Worm (Caenorhabditis elegans) whole organism, dauer: ENCODE data around the gene D1044.4.

Source experiments
- unc-62 ChIP-seq: sonication (generic microtip); optimal IDR thresholded peaks from 2 replicates; lab custom pipeline; 2017; ENCODE audit warnings: missing biosample characterization, missing genetic modification reagents, missing genetic modification characterization

D1044.4 gene

DNA sequence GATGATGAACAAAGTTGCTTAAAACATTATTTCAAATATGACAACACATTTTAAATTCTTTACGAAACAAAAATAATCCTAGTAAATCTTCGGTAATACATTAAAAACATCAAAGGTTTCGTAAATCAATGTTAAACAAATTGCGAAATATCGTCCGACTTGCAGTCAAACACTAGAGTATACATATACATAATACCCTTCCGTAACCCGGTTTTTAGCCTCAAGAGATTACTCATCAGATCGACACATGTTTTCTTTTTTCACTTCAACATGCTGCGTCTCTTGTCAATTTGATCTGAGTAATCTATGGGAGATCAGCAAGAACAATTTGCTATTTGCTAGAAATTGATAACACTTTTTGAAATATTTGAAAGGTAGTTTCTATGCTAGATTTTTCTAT lies 24.5 kb upstream of the D1044.4 start:
- no peak for TF ChIP-seq unc-62 (GFP tag; lab: Kevin White, UChicago)

DNA sequence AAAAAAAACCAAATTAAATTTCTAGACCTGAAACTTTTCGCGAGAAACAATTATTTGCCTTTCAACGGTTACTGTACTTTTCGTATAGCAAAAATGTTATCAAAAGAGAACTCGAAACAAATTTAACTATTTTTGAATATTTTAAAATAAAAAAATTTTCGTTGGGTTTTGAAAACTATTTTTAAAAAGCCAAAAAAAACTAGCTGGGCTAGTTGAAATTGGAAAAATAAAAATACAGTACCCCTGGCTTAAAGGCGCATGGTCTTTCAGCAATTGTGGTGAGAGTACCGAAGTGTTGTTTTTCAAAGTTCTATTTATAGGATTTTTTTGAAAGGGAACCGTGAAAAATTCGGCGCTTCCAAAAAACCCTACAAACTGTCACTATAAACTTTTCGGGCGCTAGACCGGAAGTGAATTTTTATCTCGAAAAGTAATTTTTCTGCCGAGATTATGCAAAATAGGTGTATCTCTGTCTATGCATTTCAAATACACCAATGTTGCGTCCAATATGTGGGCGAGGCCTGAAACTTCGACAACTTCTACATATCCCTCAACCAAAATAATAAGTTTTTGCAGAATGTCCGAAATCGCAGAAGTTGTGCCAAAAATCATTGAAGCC lies 22.0 kb upstream of the D1044.4 start, which contains the start of gene D1044.1:
TSS of gene D1044.1 (plus strand) at position 569 of the 619 bp plus-strand sequence.
- no peak for TF ChIP-seq unc-62 (GFP tag; lab: Kevin White, UChicago)

DNA sequence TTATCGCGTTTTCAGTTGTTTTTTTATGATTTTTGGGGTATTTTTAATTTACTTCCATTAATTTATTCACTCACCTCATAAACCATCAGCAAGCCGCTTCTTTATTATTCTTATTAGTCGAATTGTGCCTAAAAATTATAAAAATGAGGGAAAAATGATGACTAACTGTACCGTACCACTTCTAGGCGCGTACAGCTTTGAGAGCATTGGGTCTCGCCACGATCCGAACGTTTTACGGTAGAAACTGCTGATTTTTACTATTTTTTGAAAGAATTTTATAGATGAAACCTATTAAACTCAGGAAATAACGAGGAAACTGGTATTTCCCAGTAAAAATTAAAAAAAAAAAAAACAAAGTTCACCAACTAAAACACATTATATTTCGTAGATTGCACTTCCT lies 21.2 kb upstream of the D1044.4 start, which contains the start of gene D1044.6:
TSS of gene D1044.6 (minus strand) at position 128 of the 400 bp plus-strand sequence.
- no peak for TF ChIP-seq unc-62 (GFP tag; lab: Kevin White, UChicago)

DNA sequence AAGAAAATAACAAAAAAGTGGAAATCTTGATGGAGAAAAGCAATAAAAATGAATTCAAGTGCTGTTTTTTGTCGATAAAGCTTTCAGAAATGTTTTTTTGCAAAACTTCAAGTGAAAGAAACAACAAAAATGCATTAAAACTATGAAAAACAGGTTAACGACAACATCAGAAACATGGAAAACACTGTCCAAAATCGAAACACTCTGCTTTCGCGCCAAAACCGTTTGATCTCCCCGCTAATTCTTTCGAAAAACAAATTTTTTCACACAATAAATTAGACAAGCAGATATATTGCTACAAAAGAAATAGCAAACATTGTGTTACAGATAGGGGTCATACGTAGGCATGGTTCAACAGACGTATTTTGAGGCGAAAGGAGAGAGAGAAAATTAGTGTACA lies 19.9 kb upstream of the D1044.4 start:
- TF ChIP-seq unc-62 (GFP tag; lab: Kevin White, UChicago): no peak

DNA sequence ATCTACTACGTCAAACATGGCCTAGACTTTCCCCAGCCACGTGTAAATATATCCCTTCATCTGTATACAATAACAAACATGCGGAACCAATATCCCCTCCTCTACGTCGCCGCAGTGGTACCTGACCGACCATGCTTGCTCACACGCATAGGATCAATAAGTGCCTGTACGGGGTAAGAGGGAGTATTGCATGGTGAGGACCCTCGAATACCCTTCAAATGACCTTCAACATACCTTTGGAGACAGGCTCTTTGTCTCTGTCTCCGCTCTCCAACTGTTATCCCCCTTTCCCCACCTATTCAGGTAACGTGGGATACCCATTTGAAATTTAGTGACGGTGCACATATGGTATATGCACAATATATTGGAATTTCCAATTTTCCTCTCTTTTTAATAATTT lies 4.1 kb upstream of the D1044.4 start, which contains the start of gene dex-1:
TSS of gene dex-1 (plus strand) at position 132 of the 400 bp plus-strand sequence.
- no peak for TF ChIP-seq unc-62 (GFP tag; lab: Kevin White, UChicago)

DNA sequence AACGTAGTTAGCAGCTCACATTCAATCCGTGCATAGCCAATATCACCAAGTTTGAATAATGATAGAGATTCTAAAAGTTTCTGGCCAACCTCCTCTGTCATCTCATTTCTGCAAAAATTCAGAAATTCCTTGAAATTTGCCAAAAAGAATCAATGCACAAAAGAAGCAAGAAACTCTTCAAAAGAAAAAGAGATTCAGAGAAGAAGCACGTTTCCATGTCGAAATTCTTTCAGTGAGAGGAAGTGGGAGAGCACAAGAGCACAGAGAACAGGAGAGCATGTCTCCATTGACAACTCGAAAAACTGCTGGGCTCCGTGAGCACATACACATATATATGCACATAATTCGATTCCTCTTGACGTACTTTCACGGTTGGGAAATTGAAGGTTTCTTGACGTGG lies 4.4 kb downstream of the D1044.4 start, which contains the start of gene nekl-4:
TSS of gene nekl-4 (minus strand) at position 101 of the 400 bp plus-strand sequence.
- TF ChIP-seq unc-62 (GFP tag; lab: Kevin White, UChicago): no peak

DNA sequence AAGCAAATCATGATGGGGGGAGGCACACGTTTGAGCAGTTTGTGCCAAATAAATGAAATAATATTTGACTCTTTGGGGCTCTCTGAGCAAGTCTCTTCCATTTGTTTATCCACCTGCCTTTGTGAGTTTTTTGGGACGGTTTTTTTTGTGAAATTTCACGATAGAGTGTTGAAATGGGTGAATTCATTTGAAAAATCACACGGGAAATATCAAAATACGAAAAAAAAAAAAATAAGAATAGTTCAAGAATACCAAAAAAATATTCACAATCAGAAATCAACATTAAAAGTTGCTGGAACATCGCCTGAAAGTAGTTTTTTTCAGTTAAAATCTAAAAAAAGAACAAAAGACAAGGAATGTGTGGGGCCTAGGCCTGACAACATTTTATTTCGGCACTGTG lies 9.3 kb downstream of the D1044.4 start, which contains the start of gene pqn-25:
TSS of gene pqn-25 (minus strand) at position 101 of the 400 bp plus-strand sequence.
- no peak for TF ChIP-seq unc-62 (GFP tag; lab: Kevin White, UChicago)

DNA sequence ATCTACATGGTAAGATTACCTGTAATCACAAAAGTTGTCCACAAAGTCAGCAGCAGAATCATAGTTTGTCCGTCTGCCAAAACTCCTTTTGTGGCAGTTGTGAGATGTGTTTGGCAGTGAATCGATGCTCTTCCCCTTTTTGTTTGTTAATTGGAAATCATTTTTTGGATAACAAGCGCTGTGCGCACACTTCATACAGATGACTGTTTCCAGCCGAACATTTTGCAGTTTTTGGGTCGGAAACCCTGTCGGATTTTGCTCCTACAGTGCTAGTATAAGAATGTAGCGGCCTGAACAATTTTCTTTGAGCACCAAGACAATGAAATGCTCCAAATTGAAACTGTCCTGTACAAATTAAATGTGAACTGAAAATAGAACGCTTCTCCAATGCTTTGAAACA lies 13.2 kb downstream of the D1044.4 start, which contains the start of gene D1044.7:
TSS of gene D1044.7 (minus strand) at position 101 of the 400 bp plus-strand sequence.
- no peak for TF ChIP-seq unc-62 (GFP tag; lab: Kevin White, UChicago)

DNA sequence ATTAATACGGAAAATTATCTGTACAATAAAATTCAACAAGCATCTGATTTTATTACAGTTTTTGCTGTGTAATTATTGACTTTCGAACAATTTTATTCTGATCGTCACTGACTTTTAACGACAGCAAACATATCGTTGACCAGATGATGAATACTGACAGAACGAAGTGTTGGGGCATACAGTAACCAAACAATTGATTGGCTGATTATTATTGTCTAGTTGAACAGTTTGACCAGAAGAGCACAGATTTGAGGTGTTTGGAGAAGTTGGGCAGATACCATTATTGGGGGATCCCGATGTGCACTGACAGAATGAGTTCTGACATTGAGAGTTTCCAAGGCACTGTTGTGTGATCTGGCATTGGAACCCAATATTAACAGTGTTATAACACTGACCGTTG lies 14.9 kb downstream of the D1044.4 start:
- TF ChIP-seq unc-62 (GFP tag; lab: Kevin White, UChicago): no peak

DNA sequence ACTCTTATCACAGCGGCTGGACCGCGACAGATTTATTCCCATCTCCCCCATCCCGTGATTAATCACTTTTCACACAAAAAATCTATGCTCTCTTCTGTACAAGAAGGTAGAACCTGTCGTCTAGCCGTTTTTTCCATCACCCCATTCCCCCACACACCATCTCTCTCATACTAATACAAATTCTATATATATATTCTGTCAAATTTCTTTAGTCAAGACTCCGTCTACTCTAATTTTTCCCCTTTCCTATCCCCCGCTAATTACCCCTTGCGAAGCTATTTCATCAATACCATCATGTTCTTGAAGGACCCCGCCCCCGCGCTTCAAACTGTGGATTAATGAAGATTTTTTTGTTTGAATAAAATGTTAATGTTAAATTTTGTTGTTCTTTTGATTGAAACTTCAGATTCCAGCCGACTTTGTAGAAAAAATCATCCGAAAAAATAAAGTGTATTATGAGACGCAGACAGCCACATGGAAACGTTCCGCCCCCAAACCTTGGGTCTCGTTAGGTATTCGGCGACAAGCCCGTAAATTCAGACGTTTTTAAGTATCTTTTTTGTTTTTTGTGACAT lies 15.7 kb downstream of the D1044.4 start:
- no peak for TF ChIP-seq unc-62 (GFP tag; lab: Kevin White, UChicago)

DNA sequence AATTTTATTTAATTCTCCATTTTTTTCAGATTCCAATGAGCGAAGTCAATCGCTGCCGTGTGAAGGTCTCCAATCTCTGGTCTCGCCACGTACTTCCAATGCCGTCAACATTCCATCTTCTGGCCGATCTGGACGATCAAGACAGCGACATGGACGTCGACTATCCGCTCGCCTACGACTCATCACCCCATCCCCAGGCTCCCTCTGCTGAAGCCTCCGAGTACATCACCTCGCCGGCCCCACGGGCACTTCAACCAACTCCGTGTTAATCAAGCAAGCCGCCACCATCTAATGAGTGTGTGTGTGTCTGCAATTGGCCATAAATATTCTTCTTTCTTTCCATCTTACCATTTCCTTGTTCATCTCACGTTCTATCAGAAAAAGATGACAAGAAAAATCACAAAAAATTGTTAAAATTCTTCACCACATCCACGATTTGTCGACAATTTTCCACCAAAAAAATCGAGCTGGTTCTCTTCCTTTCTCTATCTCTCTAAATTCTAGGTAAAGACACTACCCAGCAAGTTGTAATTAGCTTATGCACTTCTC lies 16.3 kb downstream of the D1044.4 start:
- no peak for TF ChIP-seq unc-62 (GFP tag; lab: Kevin White, UChicago)

DNA sequence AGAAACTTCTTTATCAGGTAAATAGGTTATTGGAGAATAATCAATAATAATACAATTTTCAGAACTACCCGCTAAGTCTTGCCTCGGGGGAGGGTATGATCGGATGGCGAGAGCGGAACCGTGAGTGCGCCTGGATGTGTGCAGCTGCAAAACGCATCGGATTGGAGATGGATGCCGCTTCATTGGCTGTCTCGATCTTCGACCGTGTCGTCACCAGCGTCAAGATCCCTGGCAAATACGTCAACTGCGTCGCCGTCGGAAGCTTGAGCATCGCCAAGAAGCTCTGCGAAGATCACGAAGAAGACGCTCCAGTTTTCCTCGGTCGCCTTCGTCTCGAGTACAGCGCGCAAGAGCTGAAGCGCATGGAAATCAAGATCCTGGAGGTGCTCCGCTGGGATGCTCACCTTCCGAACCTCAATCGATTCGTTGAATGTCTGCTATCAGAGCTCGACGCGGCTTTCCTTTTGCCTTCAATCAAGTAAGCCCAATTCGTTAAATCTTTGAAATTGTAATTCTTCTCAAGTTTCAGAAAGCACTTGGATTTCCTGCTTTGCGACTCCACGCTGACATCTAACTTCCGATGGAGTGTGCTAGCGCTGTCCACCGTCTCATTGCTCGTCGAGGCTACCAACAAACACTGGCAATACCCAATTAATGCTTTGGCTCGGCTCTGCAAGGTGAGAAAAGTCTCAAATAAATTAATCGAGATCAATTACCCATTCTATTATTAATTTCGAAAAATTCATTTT lies 16.9 kb downstream of the D1044.4 start:
- TF ChIP-seq unc-62 (GFP tag; lab: Kevin White, UChicago): no peak

DNA sequence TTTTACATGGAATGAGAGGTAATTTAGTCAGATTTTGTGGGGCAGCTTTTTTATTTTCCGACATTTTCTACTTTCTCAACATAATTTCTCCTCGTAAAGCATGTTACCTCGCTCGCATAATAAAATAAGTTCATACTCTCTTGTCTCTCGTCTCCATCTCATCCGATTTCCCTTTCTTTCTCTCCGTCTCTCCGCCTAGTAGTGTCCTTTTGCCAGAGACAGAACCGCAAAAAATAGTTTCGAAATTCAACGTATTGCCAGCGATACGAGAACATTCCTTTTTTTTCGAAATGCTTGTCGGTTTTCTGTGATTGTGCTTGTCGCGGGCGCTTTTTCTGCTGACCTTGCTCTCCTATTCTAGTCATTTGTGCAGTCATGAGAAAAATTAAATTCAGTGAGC lies 17.7 kb downstream of the D1044.4 start:
- no peak for TF ChIP-seq unc-62 (GFP tag; lab: Kevin White, UChicago)

DNA sequence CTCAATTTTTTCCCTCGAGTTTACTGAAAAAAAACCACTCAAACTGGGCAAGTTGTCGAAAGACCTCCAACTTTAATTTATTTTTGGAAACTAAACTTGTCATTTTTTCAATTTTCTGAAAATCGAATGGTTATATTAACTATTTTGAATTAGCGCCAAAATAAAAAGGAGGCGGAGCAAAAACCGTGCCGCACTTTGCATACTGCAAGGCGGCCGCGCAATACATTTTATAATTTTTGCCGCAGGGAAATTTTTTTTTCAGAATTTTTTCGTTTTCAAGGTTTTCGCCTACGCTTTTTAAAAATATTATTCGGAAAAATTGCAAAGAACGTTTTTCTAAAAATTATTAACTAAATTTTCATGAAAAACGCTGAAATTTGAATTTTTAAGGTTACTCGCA lies 18.2 kb downstream of the D1044.4 start:
- no peak for TF ChIP-seq unc-62 (GFP tag; lab: Kevin White, UChicago)

DNA sequence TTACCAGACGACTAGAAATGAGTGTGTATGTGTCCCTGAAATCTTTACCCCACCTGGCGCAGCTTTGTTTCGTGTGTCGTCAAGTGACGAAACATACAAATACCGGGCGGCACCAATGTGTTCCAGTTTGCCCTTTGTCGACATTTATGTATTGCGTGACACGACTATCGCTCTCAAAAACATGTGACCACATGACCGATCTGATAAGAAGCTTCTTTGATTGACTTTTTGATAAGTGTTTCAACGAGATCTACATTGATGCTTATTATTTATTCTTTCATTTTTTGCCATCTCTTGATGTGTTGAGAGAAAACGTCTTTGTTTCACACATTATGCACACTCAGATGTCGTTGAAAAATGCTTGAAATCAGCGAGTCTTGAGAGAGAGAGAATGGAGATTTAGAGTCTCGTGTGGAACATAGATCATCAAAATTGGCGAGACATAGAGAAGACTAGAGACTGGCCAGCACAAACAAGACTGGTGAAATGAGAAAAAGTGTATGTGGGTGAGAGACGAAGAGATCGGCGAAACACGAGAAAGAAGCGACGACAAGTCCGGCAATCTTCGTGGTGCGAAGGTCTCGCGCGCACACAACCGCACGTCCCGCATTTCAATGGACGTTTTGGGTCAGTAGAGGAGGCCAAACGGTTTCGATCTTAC lies 18.8 kb downstream of the D1044.4 start:
- TF ChIP-seq unc-62 (GFP tag; lab: Kevin White, UChicago): no peak
